Worm (Caenorhabditis elegans): ENCODE results near the gene tyr-2.

DNA sequence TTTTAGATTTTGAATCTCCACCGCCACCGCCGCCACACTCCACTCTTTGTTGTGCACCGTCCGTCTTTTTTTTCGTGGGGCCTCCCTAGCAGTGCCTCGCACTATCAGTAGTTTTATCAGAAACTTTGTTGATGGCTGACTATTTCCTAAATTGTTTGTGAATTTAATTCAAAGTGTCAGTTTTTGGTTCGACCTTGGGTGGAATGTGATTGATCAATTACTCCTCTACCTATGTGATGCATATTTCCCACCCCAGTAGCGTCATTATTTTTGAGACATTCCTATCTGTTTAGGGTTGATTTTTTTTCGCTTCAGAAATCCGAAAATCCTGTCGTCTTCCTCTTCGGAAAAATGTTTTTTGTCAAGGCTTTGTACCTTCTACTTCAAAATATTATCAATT is 33.4 kb upstream of the tyr-2 start:
- TF ChIP-seq ztf-23 (GFP tag; IDR thresholded peaks at IDR 0.05) (no peak), flt-1 (GFP tag; IDR thresholded peaks at IDR 0.05) (peak; percentile 30; the same call in 1 of the 2 replicates), cog-1 (tag; optimal IDR thresholded peaks at IDR 0.05) (no peak), tab-1 (GFP tag; IDR thresholded peaks at IDR 0.05) (no peak), klf-2 (GFP tag; conservative IDR thresholded peaks at IDR 0.05) (no peak), ztf-29 (GFP tag; IDR thresholded peaks at IDR 0.05) (no peak)

Measured in whole organism, midembryonic.